Fruit fly (Drosophila melanogaster): ENCODE data around the gene phu.
A peak's percentile ranks its signal among the peaks of the same experiment; 100 is the strongest.

Gene phu

dm6 chr3R:9491065-9491567 is 3.5 kb upstream of the phu start (continued):
- TF ChIP-seq sima (GFP tag; optimal IDR thresholded peaks at IDR 0.05), result no peak
- no peak for TF ChIP-seq Bteb2 (GFP tag; optimal IDR thresholded peaks at IDR 0.05)
- TF ChIP-seq CG31365 (tag; optimal IDR thresholded peaks at IDR 0.05), result no peak
- no peak for TF ChIP-seq CG8359 (GFP tag; optimal IDR thresholded peaks at IDR 0.05; ENCODE audit: borderline replicate concordance)
- peak; percentile 77 for TF ChIP-seq CG10543 (GFP tag; optimal IDR thresholded peaks at IDR 0.05)
- no peak for TF ChIP-seq CG3065 (GFP tag; optimal IDR thresholded peaks at IDR 0.05)
- no peak for TF ChIP-seq insv (GFP tag; optimal IDR thresholded peaks at IDR 0.05)
- TF ChIP-seq CG32532 (GFP tag; IDR thresholded peaks at IDR 0.05), result 0 out of 2 replicates have a peak, but pooled peaks have one; percentile 26
- TF ChIP-seq CG9727 (GFP tag; optimal IDR thresholded peaks at IDR 0.05), result no peak
- TF ChIP-seq ind (GFP tag; optimal IDR thresholded peaks at IDR 0.05), result no peak
- no peak for TF ChIP-seq Dbx (GFP tag; IDR thresholded peaks at IDR 0.05)
- TF ChIP-seq NfI (GFP tag; optimal IDR thresholded peaks at IDR 0.05), result no peak
- TF ChIP-seq CG31224 (GFP tag; IDR thresholded peaks at IDR 0.05), result no peak
- peak; percentile 16; the same call in 1 of the 2 replicates for TF ChIP-seq CG9932 (GFP tag; IDR thresholded peaks at IDR 0.05)
- peak; percentile 90 for TF ChIP-seq crol (GFP tag; IDR thresholded peaks at IDR 0.05)
- TF ChIP-seq tgo (GFP tag; IDR thresholded peaks at IDR 0.05), result no peak
- TF ChIP-seq Eip74EF (GFP tag; optimal IDR thresholded peaks at IDR 0.05), result no peak
- no peak for TF ChIP-seq CG4282 (GFP tag; optimal IDR thresholded peaks at IDR 0.05)
- TF ChIP-seq Rfx (GFP tag; IDR thresholded peaks at IDR 0.05), result no peak
- peak; percentile 100 for TF ChIP-seq abd-A (tag; optimal IDR thresholded peaks at IDR 0.05)
- TF ChIP-seq Gsc (GFP tag; IDR thresholded peaks at IDR 0.05), result no peak
- TF ChIP-seq CG5245 (GFP tag; optimal IDR thresholded peaks at IDR 0.05), result no peak
- no peak for TF ChIP-seq gro (GFP tag; optimal IDR thresholded peaks at IDR 0.05)
- TF ChIP-seq CG4360 (GFP tag; IDR thresholded peaks at IDR 0.05), result no peak
- TF ChIP-seq CG3995 (GFP tag; optimal IDR thresholded peaks at IDR 0.05), result no peak
- TF ChIP-seq CG16779 (GFP tag; IDR thresholded peaks at IDR 0.05), result peak; percentile 69; the same call in 1 of the 2 replicates
- no peak for TF ChIP-seq CG8944 (GFP tag; optimal IDR thresholded peaks at IDR 0.05)
- TF ChIP-seq crc (GFP tag; optimal IDR thresholded peaks at IDR 0.05), result no peak
- TF ChIP-seq sd (tag; optimal IDR thresholded peaks at IDR 0.05), result no peak
- TF ChIP-seq sens (GFP tag), result no peak
- no peak for TF ChIP-seq CG18764 (GFP tag; optimal IDR thresholded peaks at IDR 0.05)
- TF ChIP-seq Mes4 (GFP tag; optimal IDR thresholded peaks at IDR 0.05), result no peak
- no peak for TF ChIP-seq CG14965 (GFP tag; optimal IDR thresholded peaks at IDR 0.05; ENCODE audit: borderline replicate concordance)
- no peak for TF ChIP-seq CG15696 (tag; optimal IDR thresholded peaks at IDR 0.05)
- TF ChIP-seq CG11696 (GFP tag; IDR thresholded peaks at IDR 0.05), result no peak
- no peak for TF ChIP-seq CG30403 (GFP tag; optimal IDR thresholded peaks at IDR 0.05)
- TF ChIP-seq CG7963 (GFP tag; IDR thresholded peaks at IDR 0.05; ENCODE audit: partially characterized antibody), result no peak
- no peak for TF ChIP-seq CG33213 (GFP tag; optimal IDR thresholded peaks at IDR 0.05)
- no peak for TF ChIP-seq tin (GFP tag; optimal IDR thresholded peaks at IDR 0.05)
- peak; percentile 20 for TF ChIP-seq CG1832 (GFP tag; optimal IDR thresholded peaks at IDR 0.05)
- TF ChIP-seq CG6854 (GFP tag; optimal IDR thresholded peaks at IDR 0.05), result peak; percentile 32
- TF ChIP-seq CG8290 (GFP tag; optimal IDR thresholded peaks at IDR 0.05), result no peak
- TF ChIP-seq CG8290 (tag; optimal IDR thresholded peaks at IDR 0.05), result peak in 1 of 2 experiments; percentile 18
- peak; percentile 34 for TF ChIP-seq Fer1 (GFP tag; optimal IDR thresholded peaks at IDR 0.05)
- TF ChIP-seq CG11247 (GFP tag; IDR thresholded peaks at IDR 0.05), result no peak
- no peak for TF ChIP-seq E2f1 (GFP tag; IDR thresholded peaks at IDR 0.05)
- no peak for TF ChIP-seq pzg (GFP tag; optimal IDR thresholded peaks at IDR 0.05)
- no peak for TF ChIP-seq H15 (GFP tag; IDR thresholded peaks at IDR 0.05)
- TF ChIP-seq CG8478 (optimal IDR thresholded peaks at IDR 0.05), result no peak
- TF ChIP-seq CG18599 (GFP tag; optimal IDR thresholded peaks at IDR 0.05), result peak; percentile 35
- no peak for TF ChIP-seq CG1792 (GFP tag; optimal IDR thresholded peaks at IDR 0.05)
- TF ChIP-seq ci (GFP tag; IDR thresholded peaks at IDR 0.05), result 0 out of 3 replicates have a peak, but pooled peaks have one; percentile 23
- TF ChIP-seq ftz-f1 (GFP tag; optimal IDR thresholded peaks at IDR 0.05), result no peak
